Worm (Caenorhabditis elegans): ENCODE results near the gene F40F8.12.

DNA sequence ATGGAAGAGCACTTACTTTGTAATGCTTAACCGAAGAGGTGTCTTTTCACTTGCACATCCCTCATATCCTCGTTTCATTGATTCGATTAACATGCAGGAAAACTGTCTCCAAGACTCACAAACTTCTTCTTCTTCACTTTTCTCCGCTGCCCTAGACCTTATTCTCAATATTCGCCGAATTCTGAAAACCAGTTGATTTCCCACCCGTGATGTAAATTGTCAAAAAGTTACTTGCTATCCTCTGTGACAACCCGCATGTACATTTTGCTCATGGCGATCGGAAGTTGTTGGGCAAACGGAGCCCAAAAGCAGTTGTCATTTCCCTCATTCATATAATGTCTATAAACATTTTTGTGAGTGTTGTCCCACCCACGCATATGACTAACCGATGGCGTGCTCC, 19.2 kb upstream of the F40F8.12 start:
- no peak for TF ChIP-seq nhr-12 (tag; optimal IDR thresholded peaks at IDR 0.05)
- no peak for TF ChIP-seq mep-1 (tag; optimal IDR thresholded peaks at IDR 0.05)
- TF ChIP-seq ztf-11 (tag; optimal IDR thresholded peaks at IDR 0.05), result no peak
- TF ChIP-seq elt-1 (tag; optimal IDR thresholded peaks at IDR 0.05; ENCODE audit: borderline replicate concordance, insufficient read depth), result no peak
- TF ChIP-seq unc-62 (GFP tag; optimal IDR thresholded peaks at IDR 0.05), result no peak
- no peak for TF ChIP-seq lin-13 (tag; optimal IDR thresholded peaks at IDR 0.05)
- no peak for TF ChIP-seq unc-39 (tag; optimal IDR thresholded peaks at IDR 0.05)
- no peak for TF ChIP-seq lsy-2 (tag; optimal IDR thresholded peaks at IDR 0.05)
- TF ChIP-seq pha-4 (tag; optimal IDR thresholded peaks at IDR 0.05), result no peak
- no peak for TF ChIP-seq ceh-39 (tag; optimal IDR thresholded peaks at IDR 0.05)

All from whole organism, mixed stage, embryonic.